Fruit fly (Drosophila melanogaster): ENCODE measurements around the gene CG16772.

The CG16772 gene

DNA sequence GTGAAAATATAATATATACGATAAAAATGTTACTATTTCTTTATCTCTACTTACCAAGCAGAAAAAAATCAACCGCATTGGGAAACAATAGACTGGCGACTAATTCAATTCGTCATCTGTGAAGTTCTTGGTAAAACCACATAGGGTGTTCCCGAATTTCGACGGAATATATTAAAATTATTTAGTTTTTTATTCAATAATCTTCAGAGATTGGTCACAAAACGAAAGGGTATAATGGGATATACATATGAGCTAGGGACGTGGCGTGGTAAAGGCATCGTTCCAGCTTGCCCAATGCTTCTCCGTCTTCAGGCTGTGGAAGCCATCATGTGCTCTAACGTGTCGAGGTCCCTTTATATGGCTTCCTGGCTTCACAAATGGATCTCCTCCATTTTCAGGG lies 894 bp upstream of the CG16772 start, which contains the start of gene CG42866:
Gene CG42866 (minus strand): TSS at position 101 of the 400 bp plus-strand sequence.
- peak; percentile 30 for TF ChIP-seq svp (GFP tag)
- no peak for TF ChIP-seq salr (GFP tag; optimal IDR thresholded peaks at IDR 0.05)
- TF ChIP-seq Eip78C (GFP tag), result peak; percentile 31

DNA sequence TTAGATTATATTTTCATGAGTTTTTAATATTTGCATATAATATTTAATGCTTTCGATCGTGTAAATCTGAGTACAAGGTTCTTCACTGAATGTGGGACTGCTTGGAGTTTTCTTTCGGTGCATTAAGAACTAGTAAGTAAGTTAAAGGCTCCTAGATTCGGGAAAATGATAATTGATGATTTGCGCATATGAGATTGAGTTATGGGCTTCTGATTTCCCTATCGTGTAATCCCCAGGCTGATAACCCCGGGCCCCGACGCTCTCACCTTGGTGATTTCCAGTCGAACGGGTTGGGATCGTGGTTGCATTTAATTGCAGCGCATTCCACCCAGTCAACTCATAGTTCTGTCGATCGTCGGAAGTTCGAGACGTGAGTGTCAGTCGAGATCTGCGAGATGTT lies 1.4 kb downstream of the CG16772 start, which contains the start of gene CG10680:
Gene CG10680 (plus strand): TSS at position 301 of the 400 bp plus-strand sequence.
- no peak for TF ChIP-seq fd85E (GFP tag; optimal IDR thresholded peaks at IDR 0.05)
- no peak for TF ChIP-seq net (GFP tag; optimal IDR thresholded peaks at IDR 0.05)
- no peak for TF ChIP-seq CG8119 (GFP tag; IDR thresholded peaks at IDR 0.05)
- TF ChIP-seq Sox14 (GFP tag; optimal IDR thresholded peaks at IDR 0.05), result no peak
- TF ChIP-seq Blimp-1 (GFP tag; optimal IDR thresholded peaks at IDR 0.05), result no peak
- TF ChIP-seq Ets21C (GFP tag; optimal IDR thresholded peaks at IDR 0.05), result no peak
- TF ChIP-seq CG11294 (GFP tag; IDR thresholded peaks at IDR 0.05), result no peak
- no peak for TF ChIP-seq fd59A (GFP tag; optimal IDR thresholded peaks at IDR 0.05)

- TF ChIP-seq fd85E (GFP tag; optimal IDR thresholded peaks at IDR 0.05) (no peak), Sox15 (GFP tag; optimal IDR thresholded peaks at IDR 0.05) (no peak)
Observed at dm6 chr2L:19966410-19966809, 3.9 kb downstream of the CG16772 start, which contains the start of gene OS9. TSS of gene OS9 (minus strand) at chr2L:19966510.

- peak; percentile 51 for TF ChIP-seq Eip78C (GFP tag)
- TF ChIP-seq svp (GFP tag), result peak; percentile 93
- TF ChIP-seq Hr39 (GFP tag; optimal IDR thresholded peaks at IDR 0.05), result no peak
Observed at dm6 chr2L:19967390-19967789, 4.9 kb downstream of the CG16772 start, which contains the start of gene Hf. TSS of gene Hf (minus strand) at chr2L:19967685.

DNA sequence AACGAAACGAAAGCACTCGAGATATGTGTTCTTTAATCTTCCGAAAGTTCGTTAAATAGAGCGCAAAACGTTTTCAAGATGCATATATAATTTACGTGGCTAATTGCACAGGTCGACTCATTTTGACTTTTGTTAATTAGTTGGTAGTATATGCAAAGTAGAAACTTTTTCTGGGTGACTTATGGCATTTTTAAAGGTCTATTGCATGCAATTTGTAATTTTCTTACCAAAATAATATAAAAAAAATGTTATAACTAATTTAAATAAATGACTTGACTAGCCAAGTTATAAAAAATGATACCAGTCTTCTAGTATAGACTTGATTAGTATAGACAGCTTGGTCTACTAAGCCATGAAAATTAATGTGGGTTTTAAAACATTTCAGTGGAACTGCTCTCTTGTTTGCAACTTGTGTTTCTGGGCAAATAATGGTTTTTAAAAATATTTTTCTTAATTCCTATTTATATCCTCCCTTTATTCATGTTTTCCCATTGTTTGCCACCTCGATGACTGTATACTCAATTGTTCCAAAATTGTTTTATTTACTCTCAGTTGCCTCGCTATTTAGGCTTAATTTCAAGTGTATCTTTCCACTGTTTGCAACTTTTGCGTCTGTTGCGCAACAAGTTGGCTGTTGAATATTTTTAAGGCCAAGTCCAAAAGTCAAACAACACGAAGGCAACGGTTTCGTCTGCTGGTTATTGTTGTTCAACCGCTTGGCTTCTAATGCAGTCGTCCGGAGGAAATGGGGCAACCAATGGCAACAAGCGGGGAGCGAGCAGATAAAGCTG lies 25.6 kb downstream of the CG16772 start:
- TF ChIP-seq Sox14 (GFP tag; optimal IDR thresholded peaks at IDR 0.05), result no peak
- TF ChIP-seq CG9139 (GFP tag; optimal IDR thresholded peaks at IDR 0.05), result no peak
- no peak for TF ChIP-seq Ets96B (tag; optimal IDR thresholded peaks at IDR 0.05)
- no peak for TF ChIP-seq Blimp-1 (GFP tag; optimal IDR thresholded peaks at IDR 0.05)
- no peak for TF ChIP-seq CG1621 (tag; optimal IDR thresholded peaks at IDR 0.05)
- peak; percentile 5 for TF ChIP-seq CG31627 (GFP tag; optimal IDR thresholded peaks at IDR 0.05)
- no peak for TF ChIP-seq Hr4 (GFP tag; optimal IDR thresholded peaks at IDR 0.05)
- peak; percentile 58 for TF ChIP-seq svp (GFP tag)
- no peak for TF ChIP-seq CG3919 (GFP tag; optimal IDR thresholded peaks at IDR 0.05)
- no peak for TF ChIP-seq CG11902 (GFP tag; optimal IDR thresholded peaks at IDR 0.05)
- TF ChIP-seq Hr39 (GFP tag; optimal IDR thresholded peaks at IDR 0.05), result no peak
- TF ChIP-seq CG4318 (GFP tag; optimal IDR thresholded peaks at IDR 0.05), result peak; percentile 11
- TF ChIP-seq pdm3 (GFP tag; optimal IDR thresholded peaks at IDR 0.05), result peak; percentile 18
- TF ChIP-seq CG10631 (GFP tag; optimal IDR thresholded peaks at IDR 0.05), result peak; percentile 27
- TF ChIP-seq CG32006 (GFP tag; optimal IDR thresholded peaks at IDR 0.05), result peak; percentile 40
- TF ChIP-seq Eip78C (GFP tag), result peak; percentile 62
- peak; percentile 25 for TF ChIP-seq esn (GFP tag; optimal IDR thresholded peaks at IDR 0.05)
- TF ChIP-seq vri (GFP tag; optimal IDR thresholded peaks at IDR 0.05), result peak; percentile 37
- no peak for TF ChIP-seq Eip75B (GFP tag; optimal IDR thresholded peaks at IDR 0.05)
- no peak for TF ChIP-seq CG8319 (GFP tag; optimal IDR thresholded peaks at IDR 0.05)
- no peak for TF ChIP-seq Sox15 (GFP tag; optimal IDR thresholded peaks at IDR 0.05)
- TF ChIP-seq CG8119 (GFP tag; IDR thresholded peaks at IDR 0.05), result no peak
- no peak for TF ChIP-seq CG16779 (tag; optimal IDR thresholded peaks at IDR 0.05)
- TF ChIP-seq CG10669 (GFP tag; optimal IDR thresholded peaks at IDR 0.05), result no peak
- TF ChIP-seq fkh (GFP tag; optimal IDR thresholded peaks at IDR 0.05), result peak; percentile 43
- TF ChIP-seq cyc (GFP tag; optimal IDR thresholded peaks at IDR 0.05), result peak; percentile 16
- no peak for TF ChIP-seq OdsH (GFP tag; optimal IDR thresholded peaks at IDR 0.05)
- TF ChIP-seq CG6276 (GFP tag; optimal IDR thresholded peaks at IDR 0.05), result no peak
- TF ChIP-seq Gug (GFP tag; IDR thresholded peaks at IDR 0.05), result no peak
- no peak for TF ChIP-seq CG11762 (GFP tag; optimal IDR thresholded peaks at IDR 0.05; ENCODE audit: insufficient read depth)
- no peak for TF ChIP-seq fd59A (GFP tag; optimal IDR thresholded peaks at IDR 0.05)
- no peak for TF ChIP-seq ss (GFP tag; optimal IDR thresholded peaks at IDR 0.05)
- peak; percentile 18 for TF ChIP-seq acj6 (GFP tag; optimal IDR thresholded peaks at IDR 0.05)
- no peak for TF ChIP-seq CG15336 (GFP tag; IDR thresholded peaks at IDR 0.05)
